Fruit fly (Drosophila melanogaster) whole organism, embryonic: Measurements from ENCODE around the gene CG31683.

Source experiments
- Ada2b ChIP-seq: fragments of 200-800 bp; sonication (Bioruptor generic); IDR thresholded peaks from 2 replicates; pipeline ENCODE4 v1.3.6; 2022; ENCODE audit warnings: missing biosample characterization, missing genetic modification characterization
- B-H1 ChIP-seq: fragments of 200-800 bp; sonication (Bioruptor generic); IDR thresholded peaks from 3 replicates; pipeline ENCODE4 v1.3.6; 2022; ENCODE audit warnings: missing biosample characterization, missing genetic modification characterization
- CG10147 ChIP-seq: fragments of 200-800 bp; sonication (Bioruptor generic); optimal IDR thresholded peaks from 2 replicates; lab custom pipeline; 2019; ENCODE audit warnings: missing biosample characterization, mild to moderate bottlenecking, missing genetic modification characterization, moderate library complexity
- CG11504 ChIP-seq: fragments of 200-800 bp; sonication (Bioruptor generic); optimal IDR thresholded peaks from 3 replicates; lab custom pipeline; 2019; ENCODE audit warnings: missing biosample characterization, mild to moderate bottlenecking, missing genetic modification characterization, moderate library complexity
- CG11696 ChIP-seq: fragments of 200-800 bp; sonication (Bioruptor generic); IDR thresholded peaks from 2 replicates; pipeline ENCODE4 v1.3.6; 2022; ENCODE audit warnings: missing biosample characterization, missing genetic modification characterization
- CG15011 ChIP-seq: fragments of 200-800 bp; sonication (Bioruptor generic); optimal IDR thresholded peaks from 3 replicates; lab custom pipeline; 2018; ENCODE audit warnings: missing biosample characterization, mild to moderate bottlenecking, missing genetic modification characterization
- CG1602 ChIP-seq: fragments of 200-800 bp; sonication (Bioruptor generic); optimal IDR thresholded peaks from 3 replicates; lab custom pipeline; 2016; ENCODE audit warnings: missing biosample characterization, missing genetic modification characterization
- CG17359 ChIP-seq: fragments of 200-800 bp; sonication (Bioruptor generic); optimal IDR thresholded peaks from 3 replicates; lab custom pipeline; 2018; ENCODE audit warnings: missing biosample characterization, mild to moderate bottlenecking, missing genetic modification characterization, moderate library complexity
- CG17361 ChIP-seq: fragments of 200-800 bp; sonication (Bioruptor generic); IDR thresholded peaks from 3 replicates; pipeline ENCODE4 v1.3.6; 2022; ENCODE audit warnings: missing biosample characterization, missing genetic modification characterization
- CG17568 ChIP-seq: fragments of 200-800 bp; sonication (Bioruptor generic); optimal IDR thresholded peaks from 2 replicates; lab custom pipeline; 2018; ENCODE audit warnings: missing biosample characterization, mild to moderate bottlenecking, missing genetic modification characterization, moderate library complexity
- CG1832 ChIP-seq: fragments of 200-800 bp; sonication (Bioruptor generic); optimal IDR thresholded peaks from 2 replicates; lab custom pipeline; 2017; ENCODE audit warnings: missing biosample characterization, mild to moderate bottlenecking, missing genetic modification characterization, inconsistent platforms
- CG18476 ChIP-seq: fragments of 200-800 bp; sonication (Bioruptor generic); optimal IDR thresholded peaks from 2 replicates; lab custom pipeline; 2016; ENCODE audit warnings: missing biosample characterization, mild to moderate bottlenecking, missing genetic modification characterization
- CG18599 ChIP-seq: fragments of 200-800 bp; sonication (Bioruptor generic); optimal IDR thresholded peaks from 3 replicates; lab custom pipeline; 2017; ENCODE audit warnings: missing biosample characterization, missing genetic modification characterization, mild to moderate bottlenecking, moderate library complexity, missing genetic modification reagents
- CG32772 ChIP-seq: fragments of 200-800 bp; sonication (Bioruptor generic); IDR thresholded peaks from 2 replicates; pipeline ENCODE4 v1.3.6; 2022; ENCODE audit warnings: missing biosample characterization, missing genetic modification characterization
- CG6254 ChIP-seq: fragments of 200-800 bp; sonication (Bioruptor generic); optimal IDR thresholded peaks from 3 replicates; lab custom pipeline; 2017; ENCODE audit warnings: mild to moderate bottlenecking, missing biosample characterization, missing genetic modification reagents, missing genetic modification characterization
- CG6683 ChIP-seq: fragments of 200-800 bp; sonication (Bioruptor generic); optimal IDR thresholded peaks from 2 replicates; lab custom pipeline; 2017; ENCODE audit warnings: missing biosample characterization, mild to moderate bottlenecking, missing genetic modification characterization, missing genetic modification reagents
- CG8089 ChIP-seq: fragments of 200-800 bp; sonication (Bioruptor generic); optimal IDR thresholded peaks from 3 replicates; lab custom pipeline; 2016; ENCODE audit warnings: missing biosample characterization, missing genetic modification characterization
- CG8290 ChIP-seq, 3 experiments: fragments of 200-800 bp; sonication (Bioruptor generic); optimal IDR thresholded peaks; 2 replicates each; lab custom pipeline; 2016 to 2019; ENCODE audit warnings: missing biosample characterization in 3 of 3, missing genetic modification characterization in 3 of 3, mild to moderate bottlenecking in 2 of 3, moderate library complexity in 1 of 3
- CrebB ChIP-seq: fragments of 200-800 bp; sonication (Bioruptor generic); optimal IDR thresholded peaks from 3 replicates; lab custom pipeline; 2018; ENCODE audit warnings: missing biosample characterization, mild to moderate bottlenecking, missing genetic modification characterization
- Dfd ChIP-seq, 2 experiments: fragments of >200 bp; optimal IDR thresholded peaks; 2 replicates each; lab custom pipeline; 2017; ENCODE audit warnings: missing biosample characterization in 2 of 2, missing genetic modification characterization in 2 of 2
- Drgx ChIP-seq: fragments of 200-800 bp; sonication (Bioruptor generic); IDR thresholded peaks from 2 replicates; pipeline ENCODE4 v1.3.6; 2022; ENCODE audit warnings: missing biosample characterization, missing genetic modification characterization
- E2f1 ChIP-seq: fragments of 200-800 bp; sonication (Bioruptor generic); IDR thresholded peaks from 2 replicates; pipeline ENCODE4 v1.3.6; 2022; ENCODE audit warnings: missing biosample characterization, missing genetic modification characterization
- GATAe ChIP-seq: fragments of 200-800 bp; sonication (Bioruptor generic); conservative IDR thresholded peaks from 2 replicates; pipeline ENCODE4 v1.3.6; 2022; ENCODE audit warnings: missing biosample characterization, missing genetic modification characterization
- Gsc ChIP-seq: fragments of 200-800 bp; sonication (Bioruptor generic); IDR thresholded peaks from 2 replicates; pipeline ENCODE4 v1.3.6; 2022; ENCODE audit warnings: missing biosample characterization, missing genetic modification characterization
- HLH54F ChIP-seq: fragments of 200-800 bp; sonication (Bioruptor generic); optimal IDR thresholded peaks from 3 replicates; lab custom pipeline; 2016; ENCODE audit warnings: missing biosample characterization, missing genetic modification characterization
- NC2β ChIP-seq: fragments of 200-800 bp; sonication (Bioruptor generic); optimal IDR thresholded peaks from 2 replicates; lab custom pipeline; 2016; ENCODE audit warnings: missing biosample characterization, missing genetic modification characterization
- Nf-YA ChIP-seq: fragments of 200-800 bp; sonication (Bioruptor generic); IDR thresholded peaks from 2 replicates; pipeline ENCODE4 v1.3.6; 2022; ENCODE audit warnings: missing biosample characterization, missing genetic modification characterization
- NfI ChIP-seq: fragments of 200-800 bp; sonication (Bioruptor generic); optimal IDR thresholded peaks from 3 replicates; lab custom pipeline; 2018; ENCODE audit warnings: missing biosample characterization, mild to moderate bottlenecking, missing genetic modification characterization, moderate library complexity
- Sox102F ChIP-seq: fragments of 200-800 bp; sonication (Bioruptor generic); optimal IDR thresholded peaks from 2 replicates; lab custom pipeline; 2018; ENCODE audit warnings: missing biosample characterization, mild to moderate bottlenecking, missing genetic modification characterization, moderate library complexity
- Stat92E ChIP-seq, 3 experiments: fragments of >200 bp in 2 of 3; fragments of 200-800 bp in 1 of 3; sonication (Bioruptor generic) in 1 of 3; optimal IDR thresholded peaks; 2 replicates each; lab custom pipeline; 2017 to 2019; ENCODE audit warnings: missing biosample characterization in 3 of 3, missing genetic modification characterization in 3 of 3, mild to moderate bottlenecking in 1 of 3, moderate library complexity in 1 of 3
- TFAM ChIP-seq: fragments of 200-800 bp; sonication (Bioruptor generic); optimal IDR thresholded peaks from 2 replicates; lab custom pipeline; 2017; ENCODE audit warnings: missing biosample characterization, missing genetic modification characterization, inconsistent platforms
- Xrp1 ChIP-seq: fragments of 200-800 bp; sonication (Bioruptor generic); IDR thresholded peaks from 2 replicates; pipeline ENCODE4 v1.3.6; 2022; ENCODE audit warnings: missing biosample characterization, missing genetic modification characterization
- cg ChIP-seq: fragments of 200-800 bp; sonication (Bioruptor generic); optimal IDR thresholded peaks from 3 replicates; lab custom pipeline; 2019; ENCODE audit warnings: missing biosample characterization, mild to moderate bottlenecking, missing genetic modification characterization, moderate library complexity
- chn ChIP-seq: fragments of 200-800 bp; sonication (Bioruptor generic); optimal IDR thresholded peaks from 2 replicates; lab custom pipeline; 2016; ENCODE audit warnings: missing biosample characterization, missing genetic modification characterization
- crol ChIP-seq: fragments of 200-800 bp; sonication (Bioruptor generic); IDR thresholded peaks from 2 replicates; pipeline ENCODE4 v1.3.6; 2022; ENCODE audit warnings: missing biosample characterization, missing genetic modification characterization
- dysf ChIP-seq: fragments of 200-800 bp; sonication (Bioruptor generic); IDR thresholded peaks from 3 replicates; pipeline ENCODE4 v1.3.6; 2022; ENCODE audit warnings: missing biosample characterization, missing genetic modification characterization
- esg ChIP-seq: fragments of 200-800 bp; sonication (Bioruptor generic); conservative IDR thresholded peaks from 2 replicates; pipeline ENCODE4 v1.3.6; 2022; ENCODE audit warnings: missing biosample characterization, missing genetic modification characterization
- gem ChIP-seq: fragments of 200-800 bp; sonication (Bioruptor generic); optimal IDR thresholded peaks from 2 replicates; lab custom pipeline; 2019; ENCODE audit warnings: missing biosample characterization, mild to moderate bottlenecking, missing genetic modification characterization, moderate library complexity
- gfzf ChIP-seq: fragments of 200-800 bp; sonication (Bioruptor generic); optimal IDR thresholded peaks from 2 replicates; lab custom pipeline; 2016; ENCODE audit warnings: missing biosample characterization, mild to moderate bottlenecking, missing genetic modification characterization, moderate library complexity
- gsb ChIP-seq: fragments of 200-800 bp; sonication (Bioruptor generic); IDR thresholded peaks from 2 replicates; pipeline ENCODE4 v1.3.6; 2022; ENCODE audit warnings: missing biosample characterization, missing genetic modification characterization
- hth ChIP-seq: fragments of >200 bp; optimal IDR thresholded peaks from 2 replicates; lab custom pipeline; 2017; ENCODE audit warnings: inconsistent platforms
- jing ChIP-seq: fragments of 200-800 bp; sonication (Bioruptor generic); optimal IDR thresholded peaks from 2 replicates; lab custom pipeline; 2018; ENCODE audit warnings: missing biosample characterization, mild to moderate bottlenecking, missing genetic modification characterization
- nau ChIP-seq: fragments of 200-800 bp; sonication (Bioruptor generic); optimal IDR thresholded peaks from 3 replicates; lab custom pipeline; 2017; ENCODE audit warnings: missing biosample characterization, mild to moderate bottlenecking, missing genetic modification characterization, missing genetic modification reagents
- nerfin-2 ChIP-seq: fragments of 200-800 bp; sonication (Bioruptor generic); IDR thresholded peaks from 2 replicates; pipeline ENCODE4 v1.3.6; 2022; ENCODE audit warnings: missing biosample characterization, missing genetic modification characterization; ENCODE audit not compliant: partially characterized antibody
- oc ChIP-seq: fragments of 200-800 bp; sonication (Bioruptor generic); optimal IDR thresholded peaks from 2 replicates; lab custom pipeline; 2018; ENCODE audit warnings: missing biosample characterization, mild to moderate bottlenecking, missing genetic modification characterization, moderate library complexity
- ranshi ChIP-seq: fragments of 200-800 bp; sonication (Bioruptor generic); IDR thresholded peaks from 2 replicates; pipeline ENCODE4 v1.3.6; 2022; ENCODE audit warnings: missing biosample characterization, missing genetic modification characterization
- sens ChIP-seq: fragments of 200-800 bp; sonication (Bioruptor generic); peaks from one replicate; lab custom pipeline; 2016; ENCODE audit warnings: missing biosample characterization, missing genetic modification characterization
- sima ChIP-seq: fragments of 200-800 bp; sonication (Bioruptor generic); optimal IDR thresholded peaks from 2 replicates; lab custom pipeline; 2016; ENCODE audit warnings: missing biosample characterization, missing genetic modification characterization
- sisA ChIP-seq: fragments of 200-800 bp; sonication (Bioruptor generic); IDR thresholded peaks from 2 replicates; pipeline ENCODE4 v1.3.6; 2022; ENCODE audit warnings: missing biosample characterization, missing genetic modification characterization
- tgo ChIP-seq: fragments of 200-800 bp; sonication (Bioruptor generic); IDR thresholded peaks from 3 replicates; pipeline ENCODE4 v1.3.6; 2022; ENCODE audit warnings: missing biosample characterization, missing genetic modification characterization
- unpg ChIP-seq: fragments of 200-800 bp; sonication (Bioruptor generic); optimal IDR thresholded peaks from 3 replicates; lab custom pipeline; 2018; ENCODE audit warnings: missing biosample characterization, mild to moderate bottlenecking, missing genetic modification characterization, moderate library complexity

Gene CG31683

DNA sequence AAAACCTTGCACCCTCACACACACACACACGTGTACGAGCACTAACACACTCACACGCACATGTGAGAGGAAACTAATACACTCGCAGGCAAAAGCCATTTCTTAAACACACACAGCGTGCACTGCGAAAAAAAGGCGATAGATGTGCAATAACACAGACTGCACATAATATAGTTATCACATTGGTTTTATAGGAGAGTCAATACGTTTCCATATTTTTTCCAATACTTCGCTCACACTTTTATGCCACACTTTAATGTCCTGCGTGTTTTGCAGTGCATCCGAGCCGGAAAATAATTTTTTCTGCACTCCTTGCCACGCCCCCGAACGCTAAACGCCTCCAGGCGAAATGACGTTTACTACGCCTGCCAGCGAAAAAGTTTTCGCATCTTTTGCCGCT is 29.9 kb upstream of the CG31683 start (continued):
- 0 out of 3 replicates have a peak, but pooled peaks have one; percentile 17 for TF ChIP-seq tgo (GFP tag; lab: Robert Waterston, UW)
- 0 out of 2 replicates have a peak, but pooled peaks have one; percentile 17 for TF ChIP-seq Gsc (GFP tag; lab: Robert Waterston, UW)
- TF ChIP-seq jing (GFP tag; lab: Kevin White, UChicago): no peak
- no peak for TF ChIP-seq crol
- TF ChIP-seq E2f1 (GFP tag; lab: Robert Waterston, UW): 0 out of 2 replicates have a peak, but pooled peaks have one; percentile 8
- no peak for TF ChIP-seq Dfd (GFP tag; optimal IDR thresholded peaks at IDR 0.05; lab: Kevin White, UChicago)
- no peak for TF ChIP-seq sima (GFP tag; lab: Kevin White, UChicago)
- no peak for TF ChIP-seq NC2β (GFP tag; lab: Kevin White, UChicago)
- TF ChIP-seq cg: peak; percentile 9
- TF ChIP-seq dysf (GFP tag; lab: Robert Waterston, UW): peak; percentile 41; the same call in 1 of the 3 replicates
- peak; percentile 28 for TF ChIP-seq sens (GFP tag; lab: Kevin White, UChicago)
- TF ChIP-seq CrebB (tag; lab: Kevin White, UChicago): no peak
- no peak for TF ChIP-seq CG17361 (GFP tag; lab: Robert Waterston, UW)
- peak; percentile 13 for TF ChIP-seq Sox102F (GFP tag; lab: Kevin White, UChicago)
- no peak for TF ChIP-seq hth (lab: Kevin White, UChicago)
- no peak for TF ChIP-seq oc (tag; lab: Kevin White, UChicago)
- TF ChIP-seq unpg (GFP tag; lab: Kevin White, UChicago): peak; percentile 1
- TF ChIP-seq ranshi: no peak
- no peak for TF ChIP-seq gsb (GFP tag; lab: Robert Waterston, UW)
- TF ChIP-seq GATAe (GFP tag; lab: Robert Waterston, UW): no peak
- TF ChIP-seq NfI: no peak
- no peak for TF ChIP-seq CG18599 (GFP tag; lab: Kevin White, UChicago)
- TF ChIP-seq gfzf (GFP tag; lab: Kevin White, UChicago): no peak
- TF ChIP-seq gem (tag; lab: Kevin White, UChicago): peak; percentile 33
- TF ChIP-seq nau (GFP tag; lab: Kevin White, UChicago): no peak
- no peak for TF ChIP-seq TFAM (GFP tag; lab: Kevin White, UChicago)
- no peak for TF ChIP-seq chn
- TF ChIP-seq Nf-YA (GFP tag; lab: Robert Waterston, UW): no peak
- TF ChIP-seq Stat92E (GFP tag; optimal IDR thresholded peaks at IDR 0.05; lab: Kevin White, UChicago): no peak
- TF ChIP-seq Xrp1 (GFP tag; lab: Robert Waterston, UW): 0 out of 2 replicates have a peak, but pooled peaks have one; percentile 13
- no peak for TF ChIP-seq HLH54F (GFP tag; lab: Kevin White, UChicago)
- TF ChIP-seq CG6683: no peak
- TF ChIP-seq CG18476 (GFP tag; lab: Kevin White, UChicago): no peak
- TF ChIP-seq CG17568 (GFP tag; lab: Kevin White, UChicago): no peak
- TF ChIP-seq CG1602 (GFP tag; lab: Kevin White, UChicago): no peak
- TF ChIP-seq Drgx (GFP tag; lab: Robert Waterston, UW): peak; percentile 59
- no peak for TF ChIP-seq CG8089 (GFP tag; lab: Kevin White, UChicago)
- TF ChIP-seq CG15011 (GFP tag; lab: Kevin White, UChicago): no peak
- TF ChIP-seq sisA (GFP tag; lab: Robert Waterston, UW): peak; percentile 38; the same call in 1 of the 2 replicates
- peak; percentile 12 for TF ChIP-seq CG11504 (tag; lab: Kevin White, UChicago)
- TF ChIP-seq CG11696 (GFP tag; lab: Robert Waterston, UW): no peak
- 0 out of 2 replicates have a peak, but pooled peaks have one; percentile 15 for TF ChIP-seq Ada2b
- TF ChIP-seq CG17359: peak; percentile 12
- TF ChIP-seq CG10147: no peak
- no peak for TF ChIP-seq CG6254 (GFP tag; lab: Kevin White, UChicago)
- no peak for TF ChIP-seq CG32772 (GFP tag; lab: Robert Waterston, UW)
- TF ChIP-seq nerfin-2 (GFP tag; lab: Robert Waterston, UW): no peak
- TF ChIP-seq CG8290 (GFP tag; optimal IDR thresholded peaks at IDR 0.05; lab: Kevin White, UChicago): no peak
- peak in 1 of 2 experiments; percentile 4 for TF ChIP-seq CG8290 (tag; optimal IDR thresholded peaks at IDR 0.05; lab: Kevin White, UChicago)
- TF ChIP-seq B-H1: no peak
- TF ChIP-seq CG1832: no peak
- no peak for TF ChIP-seq esg (GFP tag; lab: Robert Waterston, UW)
